Worm (Caenorhabditis elegans): Measurements from ENCODE around the gene ZK218.3.

DNA sequence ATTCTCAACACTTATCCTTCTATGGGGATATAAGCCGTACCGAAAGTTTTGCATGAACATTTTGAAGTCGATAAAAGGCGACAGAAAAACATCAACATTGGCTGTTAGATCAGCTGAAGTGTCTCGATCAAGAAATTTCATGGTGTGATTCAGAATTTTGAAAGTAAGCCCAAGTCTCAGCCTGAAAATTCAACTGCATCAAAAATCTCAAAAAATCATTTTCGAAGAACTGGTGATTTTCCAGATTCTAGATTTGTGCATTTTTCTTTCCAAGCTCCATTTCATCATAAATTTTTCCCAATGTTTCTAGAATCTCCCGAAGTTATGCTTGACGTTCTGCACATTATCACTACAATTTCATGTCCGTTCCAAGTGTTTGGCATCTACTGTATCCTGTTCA is 33.9 kb downstream of the ZK218.3 start, which contains the start of gene srh-255:
- no peak for TF ChIP-seq eor-1 (tag; optimal IDR thresholded peaks at IDR 0.05)
- TF ChIP-seq nhr-67 (tag; optimal IDR thresholded peaks at IDR 0.05) = no peak
- TF ChIP-seq nhr-25 (tag; optimal IDR thresholded peaks at IDR 0.05) = no peak
- TF ChIP-seq skn-1 (tag; optimal IDR thresholded peaks at IDR 0.05) = no peak
- no peak for TF ChIP-seq nhr-12 (tag; optimal IDR thresholded peaks at IDR 0.05)
